Fruit fly (Drosophila melanogaster) whole organism, wandering third instar larva: ENCODE results near the gene Prm.

Experiments used
- Abd-B ChIP-seq: fragments of >200 bp; optimal IDR thresholded peaks from 2 replicates; lab custom pipeline; 2017; ENCODE audit warnings: missing biosample characterization, missing genetic modification characterization
- Hnf4 ChIP-seq: fragments of 200-800 bp; sonication (Bioruptor generic); optimal IDR thresholded peaks from 2 replicates; lab custom pipeline; 2016; ENCODE audit warnings: missing biosample characterization, mild to moderate bottlenecking, missing genetic modification characterization
- Hr78 ChIP-seq: fragments of >200 bp; optimal IDR thresholded peaks from 2 replicates; lab custom pipeline; 2017; ENCODE audit warnings: missing biosample characterization, missing genetic modification characterization
- N ChIP-seq: fragments of >200 bp; optimal IDR thresholded peaks from 2 replicates; lab custom pipeline; 2018; ENCODE audit warnings: missing biosample characterization, missing external identifiers, missing genetic modification characterization
- foxo ChIP-seq, 2 experiments: fragments of 200-800 bp; sonication (Bioruptor generic); optimal IDR thresholded peaks; 2 replicates in 1 of 2; 3 replicates in 1 of 2; lab custom pipeline; 2016 to 2017; ENCODE audit warnings: missing biosample characterization in 2 of 2, missing genetic modification characterization in 2 of 2
- jim ChIP-seq: fragments of 175-275, 200-325 bp; sonication (Bioruptor generic); optimal IDR thresholded peaks from 2 replicates; lab custom pipeline; 2016; ENCODE audit warnings: missing biosample characterization, mild to moderate bottlenecking, missing genetic modification characterization
- pan ChIP-seq: fragments of >200 bp; optimal IDR thresholded peaks from 2 replicates; lab custom pipeline; 2017
- psq ChIP-seq: fragments of 200-800 bp; sonication (Bioruptor generic); optimal IDR thresholded peaks from 3 replicates; lab custom pipeline; 2017; ENCODE audit warnings: missing biosample characterization, mild to moderate bottlenecking, missing genetic modification characterization, moderate library complexity
- usp ChIP-seq: fragments of >200 bp; optimal IDR thresholded peaks from 2 replicates; lab custom pipeline; 2017; ENCODE audit warnings: missing biosample characterization, missing genetic modification characterization

DNA sequence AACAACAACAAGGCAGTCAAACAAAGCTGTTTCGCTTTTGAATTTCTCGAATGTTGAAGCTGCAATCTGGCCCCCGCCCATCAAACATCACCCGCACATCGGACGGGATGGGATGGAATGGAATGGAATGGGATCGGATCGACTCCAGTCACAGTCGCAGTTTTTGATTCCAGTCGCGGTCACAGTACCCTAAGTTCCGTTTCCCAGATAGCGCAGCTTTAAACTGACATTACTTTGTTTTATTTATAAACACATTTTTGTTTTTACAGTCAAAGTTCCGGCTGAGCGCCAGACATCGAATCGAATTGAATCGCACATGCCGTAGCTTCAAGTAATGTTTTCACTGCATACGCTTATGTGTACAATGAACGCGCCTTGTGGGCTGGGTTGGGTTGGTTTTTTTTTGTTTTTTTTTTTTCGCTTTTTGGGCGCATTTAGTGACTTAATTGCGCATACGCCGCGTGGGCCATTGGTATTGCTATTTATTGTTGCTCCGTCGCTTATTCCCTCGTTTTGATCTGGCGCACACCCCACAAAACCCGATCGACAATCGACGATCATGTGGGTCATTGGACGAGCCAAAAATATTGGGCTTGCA, 56.3 kb downstream of the Prm start:
- TF ChIP-seq foxo (GFP tag; optimal IDR thresholded peaks at IDR 0.05; lab: Kevin White, UChicago) (peak in 1 of 2 experiments; percentile 2), pan (no peak), usp (GFP tag; lab: Kevin White, UChicago) (no peak), Abd-B (GFP tag; lab: Kevin White, UChicago) (no peak), psq (peak; percentile 3), N (no peak), Hr78 (GFP tag; lab: Kevin White, UChicago) (no peak), jim (peak; percentile 43), Hnf4 (GFP tag; lab: Kevin White, UChicago) (no peak)
